Worm (Caenorhabditis elegans) whole organism, L3 larva: ENCODE measurements around the gene F57F5.3.
A peak's percentile ranks its signal among the peaks of the same experiment; 100 is the strongest.

ENCODE experiments used
- ceh-16 ChIP-seq: sonication (generic microtip); optimal IDR thresholded peaks from 2 replicates; lab custom pipeline; 2017; ENCODE audit warnings: missing biosample characterization, missing genetic modification characterization
- ceh-9 ChIP-seq: sonication (generic microtip); optimal IDR thresholded peaks from 2 replicates; lab custom pipeline; 2018; ENCODE audit warnings: missing biosample characterization, missing genetic modification characterization
- egl-27 ChIP-seq: sonication (generic microtip); optimal IDR thresholded peaks from 4 replicates; lab custom pipeline; 2017; ENCODE audit warnings: missing biosample characterization, missing genetic modification reagents, missing genetic modification characterization
- egl-5 ChIP-seq: fragments of 150-350 bp; optimal IDR thresholded peaks from 2 replicates; lab custom pipeline; 2017; ENCODE audit warnings: missing biosample characterization, missing genetic modification reagents, missing genetic modification characterization, inconsistent platforms
- fkh-10 ChIP-seq: sonication (generic microtip); optimal IDR thresholded peaks from 2 replicates; lab custom pipeline; 2017; ENCODE audit warnings: missing biosample characterization, missing genetic modification reagents, missing genetic modification characterization
- lin-39 ChIP-seq: fragments of 150-350 bp; optimal IDR thresholded peaks from 2 replicates; lab custom pipeline; 2018; ENCODE audit warnings: missing biosample characterization, missing genetic modification reagents, missing genetic modification characterization
- mdl-1 ChIP-seq: fragments of 150-350 bp; optimal IDR thresholded peaks from 2 replicates; lab custom pipeline; 2014; ENCODE audit warnings: missing biosample characterization, missing genetic modification characterization
- nhr-11 ChIP-seq: fragments of 150-350 bp; optimal IDR thresholded peaks from 2 replicates; lab custom pipeline; 2014; ENCODE audit warnings: missing biosample characterization, missing genetic modification characterization
- nhr-237 ChIP-seq: fragments of 150-350 bp; optimal IDR thresholded peaks from 2 replicates; lab custom pipeline; 2014; ENCODE audit warnings: missing biosample characterization, missing genetic modification characterization

F57F5.3 gene

ce11 chrV:11960831-11961190 is 45.6 kb downstream of the F57F5.3 start:
- TF ChIP-seq ceh-16 = no peak
- peak; percentile 28 for TF ChIP-seq fkh-10

DNA sequence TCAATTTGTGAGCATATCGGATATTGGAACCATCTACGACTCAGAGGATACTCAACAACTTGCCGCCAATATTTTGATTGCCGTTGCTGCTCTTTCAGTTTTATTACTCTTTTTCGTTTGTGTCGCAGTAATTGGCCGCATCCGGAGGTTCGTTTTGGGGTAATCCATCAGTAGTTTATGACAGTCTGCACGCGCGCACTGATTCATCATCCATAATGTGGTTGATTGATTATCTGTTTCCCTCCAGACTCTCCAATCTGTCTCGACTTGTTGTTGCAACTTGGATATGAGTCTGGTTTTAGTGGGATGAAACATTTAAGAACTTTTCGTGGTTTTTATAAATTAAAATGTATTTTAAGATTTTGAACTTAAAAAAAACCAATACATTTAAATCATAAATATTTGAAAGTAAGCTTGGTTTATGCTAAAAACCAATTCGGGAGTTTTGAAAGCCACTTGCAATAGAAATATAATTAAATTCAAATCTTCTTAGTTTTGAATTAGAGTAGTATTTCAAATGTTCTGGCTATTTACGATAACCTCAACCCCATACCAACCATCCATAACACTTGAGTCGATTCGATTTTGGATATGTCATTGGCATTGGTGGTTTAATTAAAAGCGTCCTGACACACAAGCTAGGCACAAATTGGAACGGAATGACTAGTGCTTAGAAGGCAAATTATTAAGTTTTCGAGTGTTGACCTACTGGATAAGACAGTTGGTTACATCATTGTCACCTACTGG is 46.1 kb downstream of the F57F5.3 start:
- no peak for TF ChIP-seq egl-27
- peak; percentile 38 for TF ChIP-seq lin-39 (tag; lab: Kevin White, UChicago)

- TF ChIP-seq ceh-9 (tag; lab: Kevin White, UChicago) (peak; percentile 26), egl-27 (no peak), nhr-11 (tag; lab: Kevin White, UChicago) (no peak), nhr-237 (tag; lab: Kevin White, UChicago) (no peak)
Observed at ce11 chrV:11958343-11959291, 47.8 kb downstream of the F57F5.3 start, which contains the start of gene F58H1.5. Gene F58H1.5 (plus strand): TSS chrV:11958393.

- TF ChIP-seq mdl-1 (tag; lab: Kevin White, UChicago) (no peak), egl-5 (tag; lab: Kevin White, UChicago) (peak; percentile 10)
Observed at ce11 chrV:11955617-11956016, 50.8 kb downstream of the F57F5.3 start.
